Fruit fly (Drosophila melanogaster): ENCODE results near the gene CG10700.

- TF ChIP-seq CG8478 (optimal IDR thresholded peaks at IDR 0.05) (no peak), CTCF (optimal IDR thresholded peaks at IDR 0.05) (no peak)
Measured at dm6 chr2L:19114183-19114776, 35.5 kb upstream of the CG10700 start, which contains the start of gene CG10561.

Data from S2 (cell line).